Worm (Caenorhabditis elegans) whole organism, L3 larva: ENCODE measurements around the gene T07E3.4.

ENCODE experiments used
- R02D3.7 ChIP-seq: fragments of 150-350 bp; optimal IDR thresholded peaks from 2 replicates; lab custom pipeline; 2014; ENCODE audit warnings: missing biosample characterization, missing genetic modification characterization
- ZK546.5 ChIP-seq: sonication (generic microtip); optimal IDR thresholded peaks from 2 replicates; lab custom pipeline; 2017; ENCODE audit warnings: missing biosample characterization, missing genetic modification characterization
- aly-2 ChIP-seq: fragments of 150-350 bp; optimal IDR thresholded peaks from 2 replicates; lab custom pipeline; 2014; ENCODE audit warnings: missing biosample characterization, missing genetic modification characterization
- ama-1 ChIP-seq: fragments of 150-350 bp; optimal IDR thresholded peaks from 2 replicates; lab custom pipeline; 2018
- ceh-16 ChIP-seq: sonication (generic microtip); optimal IDR thresholded peaks from 2 replicates; lab custom pipeline; 2017; ENCODE audit warnings: missing biosample characterization, missing genetic modification characterization
- ceh-28 ChIP-seq: fragments of 150-350 bp; optimal IDR thresholded peaks from 2 replicates; lab custom pipeline; 2014; ENCODE audit warnings: missing biosample characterization, missing genetic modification reagents, missing genetic modification characterization
- ceh-9 ChIP-seq: sonication (generic microtip); optimal IDR thresholded peaks from 2 replicates; lab custom pipeline; 2018; ENCODE audit warnings: missing biosample characterization, missing genetic modification characterization
- egl-27 ChIP-seq: sonication (generic microtip); optimal IDR thresholded peaks from 4 replicates; lab custom pipeline; 2017; ENCODE audit warnings: missing biosample characterization, missing genetic modification reagents, missing genetic modification characterization
- elt-1 ChIP-seq: fragments of 150-350 bp; optimal IDR thresholded peaks from 2 replicates; lab custom pipeline; 2014; ENCODE audit warnings: missing biosample characterization, missing genetic modification characterization
- elt-2 ChIP-seq: sonication (generic microtip); optimal IDR thresholded peaks from 2 replicates; lab custom pipeline; 2016; ENCODE audit warnings: missing genetic modification reagents, mild to moderate bottlenecking, missing genetic modification characterization, missing compliant biosample characterization
- elt-3 ChIP-seq, 3 experiments: fragments of 150-350 bp in 1 of 3; sonication (generic microtip) in 2 of 3; optimal IDR thresholded peaks; 2 replicates in 2 of 3; 4 replicates in 1 of 3; lab custom pipeline; 2014 to 2017; ENCODE audit warnings: missing biosample characterization in 3 of 3, missing genetic modification characterization in 3 of 3
- eor-1 ChIP-seq, 2 experiments: fragments of 150-350 bp; optimal IDR thresholded peaks; 2 replicates each; lab custom pipeline; 2014 to 2018; ENCODE audit warnings: missing biosample characterization in 2 of 2, missing genetic modification characterization in 2 of 2
- fkh-10 ChIP-seq: sonication (generic microtip); optimal IDR thresholded peaks from 2 replicates; lab custom pipeline; 2017; ENCODE audit warnings: missing biosample characterization, missing genetic modification reagents, missing genetic modification characterization
- fkh-2 ChIP-seq: fragments of 150-350 bp; optimal IDR thresholded peaks from 2 replicates; lab custom pipeline; 2014; ENCODE audit warnings: missing biosample characterization, missing genetic modification reagents, missing genetic modification characterization
- hmg-11 ChIP-seq: sonication (generic microtip); optimal IDR thresholded peaks from 2 replicates; lab custom pipeline; 2016; ENCODE audit warnings: missing genetic modification characterization, missing compliant biosample characterization
- lin-15B ChIP-seq: fragments of 150-350 bp; optimal IDR thresholded peaks from 2 replicates; lab custom pipeline; 2014; ENCODE audit warnings: missing biosample characterization, missing genetic modification characterization
- lsy-12 ChIP-seq: sonication (generic microtip); optimal IDR thresholded peaks from 2 replicates; lab custom pipeline; 2016; ENCODE audit warnings: mild to moderate bottlenecking, missing genetic modification characterization, missing compliant biosample characterization
- mdl-1 ChIP-seq: fragments of 150-350 bp; optimal IDR thresholded peaks from 2 replicates; lab custom pipeline; 2014; ENCODE audit warnings: missing biosample characterization, missing genetic modification characterization
- mml-1 ChIP-seq: fragments of 150-350 bp; sonication (generic microtip); optimal IDR thresholded peaks from 3 replicates; lab custom pipeline; 2014; ENCODE audit warnings: missing biosample characterization, missing genetic modification characterization
- nfya-1 ChIP-seq: sonication (generic microtip); optimal IDR thresholded peaks from 2 replicates; lab custom pipeline; 2017; ENCODE audit warnings: missing genetic modification characterization, mild to moderate bottlenecking, missing compliant biosample characterization, antibody characterized with exemption, moderate library complexity; ENCODE audit not compliant: insufficient read depth
- nhr-11 ChIP-seq: fragments of 150-350 bp; optimal IDR thresholded peaks from 2 replicates; lab custom pipeline; 2014; ENCODE audit warnings: missing biosample characterization, missing genetic modification characterization
- nhr-12 ChIP-seq: fragments of 150-350 bp; optimal IDR thresholded peaks from 2 replicates; lab custom pipeline; 2014; ENCODE audit warnings: missing biosample characterization, missing genetic modification characterization
- nhr-23 ChIP-seq: fragments of 150-350 bp; optimal IDR thresholded peaks from 2 replicates; lab custom pipeline; 2014; ENCODE audit warnings: missing biosample characterization, missing genetic modification reagents, missing genetic modification characterization
- nhr-25 ChIP-seq: sonication (generic microtip); optimal IDR thresholded peaks from 2 replicates; lab custom pipeline; 2017; ENCODE audit warnings: missing biosample characterization, missing genetic modification characterization
- nhr-43 ChIP-seq: sonication (generic microtip); optimal IDR thresholded peaks from 2 replicates; lab custom pipeline; 2016; ENCODE audit warnings: mild to moderate bottlenecking, missing genetic modification characterization, missing compliant biosample characterization; ENCODE audit not compliant: poor library complexity, severe bottlenecking
- nhr-76 ChIP-seq: fragments of 150-350 bp; sonication (generic microtip); optimal IDR thresholded peaks from 5 replicates; lab custom pipeline; 2014; ENCODE audit warnings: missing biosample characterization, missing genetic modification characterization
- nhr-77 ChIP-seq: fragments of 150-350 bp; optimal IDR thresholded peaks from 2 replicates; lab custom pipeline; 2014; ENCODE audit warnings: missing biosample characterization, missing genetic modification characterization
- pha-4 ChIP-seq: fragments of 150-350 bp; optimal IDR thresholded peaks from 2 replicates; lab custom pipeline; 2014; ENCODE audit warnings: missing biosample characterization, missing genetic modification reagents, missing genetic modification characterization
- pqm-1 ChIP-seq: fragments of 150-350 bp; optimal IDR thresholded peaks from 2 replicates; lab custom pipeline; 2017; ENCODE audit warnings: missing biosample characterization, missing genetic modification characterization, inconsistent platforms
- skn-1 ChIP-seq: fragments of 150-350 bp; optimal IDR thresholded peaks from 2 replicates; lab custom pipeline; 2014; ENCODE audit warnings: missing biosample characterization, missing genetic modification characterization
- tbx-2 ChIP-seq: sonication (generic microtip); optimal IDR thresholded peaks from 2 replicates; lab custom pipeline; 2016; ENCODE audit warnings: mild to moderate bottlenecking, missing genetic modification characterization, missing compliant biosample characterization
- unc-39 ChIP-seq: sonication (generic microtip); optimal IDR thresholded peaks from 4 replicates; lab custom pipeline; 2017; ENCODE audit warnings: missing biosample characterization, missing genetic modification characterization
- unc-62 ChIP-seq: fragments of 150-350 bp; sonication (generic microtip); optimal IDR thresholded peaks from 4 replicates; lab custom pipeline; 2014; ENCODE audit warnings: missing biosample characterization, missing genetic modification reagents, missing genetic modification characterization
- zag-1 ChIP-seq: fragments of 150-350 bp; optimal IDR thresholded peaks from 2 replicates; lab custom pipeline; 2014; ENCODE audit warnings: missing biosample characterization, missing genetic modification characterization
- ztf-11 ChIP-seq: fragments of 150-350 bp; optimal IDR thresholded peaks from 2 replicates; lab custom pipeline; 2014; ENCODE audit warnings: missing biosample characterization, missing genetic modification characterization
- ztf-4 ChIP-seq: fragments of 150-350 bp; optimal IDR thresholded peaks from 2 replicates; lab custom pipeline; 2014; ENCODE audit warnings: missing biosample characterization, missing genetic modification characterization

Gene T07E3.4

DNA sequence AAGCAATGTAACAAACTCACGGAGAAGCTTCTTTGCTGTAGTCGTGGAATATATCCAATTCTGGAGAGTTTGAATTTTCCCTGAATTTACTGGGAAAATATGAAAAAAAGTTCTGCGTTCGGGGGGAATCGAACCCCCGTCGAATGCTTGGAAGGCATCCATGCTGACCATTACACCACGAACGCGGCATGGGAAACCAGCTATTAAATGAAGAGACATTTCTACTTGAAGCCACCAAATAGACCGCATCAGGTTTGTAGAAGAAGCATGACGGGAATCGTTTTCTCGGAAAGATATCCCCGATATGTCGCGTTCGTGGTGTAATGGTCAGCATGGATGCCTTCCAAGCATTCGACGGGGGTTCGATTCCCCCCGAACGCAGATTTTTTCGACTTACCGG is 9.3 kb upstream of the T07E3.4 start:
- TF ChIP-seq nfya-1 (tag; lab: Kevin White, UChicago) (peak; percentile 39), unc-39 (tag; lab: Kevin White, UChicago) (no peak), nhr-12 (tag; lab: Kevin White, UChicago) (no peak), hmg-11 (peak; percentile 37), ceh-16 (tag; lab: Kevin White, UChicago) (no peak), pqm-1 (tag; lab: Kevin White, UChicago) (peak; percentile 4), unc-62 (GFP tag; lab: Kevin White, UChicago) (no peak), lin-15B (tag; lab: Kevin White, UChicago) (no peak), elt-2 (tag; lab: Kevin White, UChicago) (peak; percentile 4), nhr-43 (peak; percentile 75), lsy-12 (tag; lab: Kevin White, UChicago) (peak; percentile 66), tbx-2 (tag; lab: Kevin White, UChicago) (peak; percentile 28), pha-4 (tag; lab: Kevin White, UChicago) (peak; percentile 46), nhr-77 (no peak), nhr-23 (tag; lab: Kevin White, UChicago) (peak; percentile 29), egl-27 (tag; lab: Kevin White, UChicago) (no peak), ama-1 (lab: Kevin White, UChicago) (no peak), ztf-11 (no peak), zag-1 (tag; lab: Kevin White, UChicago) (no peak), ZK546.5 (tag; lab: Kevin White, UChicago) (no peak), nhr-25 (tag; lab: Kevin White, UChicago) (peak; percentile 69)
- TF ChIP-seq, all 47 proteins: peak for 10

- TF ChIP-seq pha-4 (tag; lab: Kevin White, UChicago) (peak; percentile 35), nhr-23 (tag; lab: Kevin White, UChicago) (peak; percentile 11), hmg-11 (peak; percentile 21), R02D3.7 (tag; lab: Kevin White, UChicago) (no peak), nfya-1 (tag; lab: Kevin White, UChicago) (peak; percentile 18)
Observed at ce11 chrIII:6888999-6889824, 8.6 kb upstream of the T07E3.4 start, which contains the start of the genes brd-1 and K04C2.2. Gene brd-1 (minus strand): TSS chrIII:6889504. Gene K04C2.2 (plus strand): TSS chrIII:6889774.

- no peak for TF ChIP-seq nhr-23 (tag; lab: Kevin White, UChicago)
- TF ChIP-seq fkh-2 (tag; lab: Kevin White, UChicago), result no peak
- no peak for TF ChIP-seq elt-2 (tag; lab: Kevin White, UChicago)
- TF ChIP-seq eor-1 (tag; optimal IDR thresholded peaks at IDR 0.05; lab: Kevin White, UChicago), result no peak
- no peak for TF ChIP-seq ceh-9 (tag; lab: Kevin White, UChicago)
- no peak for TF ChIP-seq elt-1
- no peak for TF ChIP-seq nhr-11
- TF ChIP-seq mdl-1 (tag; lab: Kevin White, UChicago), result no peak
- TF ChIP-seq skn-1 (tag; lab: Kevin White, UChicago), result no peak
- no peak for TF ChIP-seq ama-1 (lab: Kevin White, UChicago)
- no peak for TF ChIP-seq ztf-4 (tag; lab: Kevin White, UChicago)
- TF ChIP-seq R02D3.7 (tag; lab: Kevin White, UChicago), result no peak
- TF ChIP-seq elt-3 (tag; optimal IDR thresholded peaks at IDR 0.05; lab: Kevin White, UChicago), result no peak
- TF ChIP-seq egl-27 (tag; lab: Kevin White, UChicago), result no peak
Observed at ce11 chrIII:6891560-6891959, 6.3 kb upstream of the T07E3.4 start, which contains the start of gene K04C2.5. Gene K04C2.5 (minus strand): TSS chrIII:6891660.

DNA sequence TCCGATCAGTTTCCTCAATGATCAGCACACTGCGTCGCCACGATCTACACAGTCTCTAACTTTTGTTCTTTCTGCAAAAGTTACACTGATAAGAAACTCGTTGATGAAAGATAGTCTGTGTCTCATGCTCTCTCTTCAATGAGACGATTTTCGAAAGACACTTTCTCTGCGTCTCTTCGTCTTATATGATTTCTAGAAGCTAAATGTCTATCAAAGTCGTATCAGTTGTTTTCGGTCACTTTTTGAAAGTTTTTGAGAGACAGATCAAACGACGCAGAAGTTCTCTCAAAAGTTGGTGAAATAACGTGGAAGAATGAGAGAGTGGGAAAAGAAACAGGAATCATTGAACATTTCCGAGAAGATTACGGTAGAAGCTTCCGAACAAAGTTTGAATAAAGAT is 2.6 kb upstream of the T07E3.4 start:
- peak; percentile 83 for TF ChIP-seq elt-2 (tag; lab: Kevin White, UChicago)
- peak; percentile 84 for TF ChIP-seq nhr-23 (tag; lab: Kevin White, UChicago)
- no peak for TF ChIP-seq ztf-11
- peak; percentile 19 for TF ChIP-seq nhr-76 (tag; lab: Kevin White, UChicago)
- TF ChIP-seq elt-1, result no peak
- no peak for TF ChIP-seq aly-2 (tag; lab: Kevin White, UChicago)
- TF ChIP-seq eor-1 (tag; optimal IDR thresholded peaks at IDR 0.05; lab: Kevin White, UChicago), result no peak
- TF ChIP-seq pqm-1 (tag; lab: Kevin White, UChicago), result peak; percentile 79
- TF ChIP-seq nhr-43, result peak; percentile 64
- TF ChIP-seq ama-1 (lab: Kevin White, UChicago), result peak; percentile 31
- peak; percentile 56 for TF ChIP-seq egl-27 (tag; lab: Kevin White, UChicago)
- TF ChIP-seq lin-15B (tag; lab: Kevin White, UChicago), result peak; percentile 30
- peak; percentile 19 for TF ChIP-seq unc-62 (GFP tag; lab: Kevin White, UChicago)
- TF ChIP-seq mml-1 (tag; lab: Kevin White, UChicago), result peak; percentile 28
- peak; percentile 71 for TF ChIP-seq nfya-1 (tag; lab: Kevin White, UChicago)
- no peak for TF ChIP-seq fkh-10 (GFP tag; lab: Kevin White, UChicago)
- peak; percentile 53 for TF ChIP-seq ceh-28
- no peak for TF ChIP-seq ztf-4 (tag; lab: Kevin White, UChicago)
- peak; percentile 41 to 84 (median 77) for TF ChIP-seq elt-3 (tag; optimal IDR thresholded peaks at IDR 0.05; lab: Kevin White, UChicago)
- TF ChIP-seq nhr-77, result no peak
- peak; percentile 13 for TF ChIP-seq nhr-25 (tag; lab: Kevin White, UChicago)
- TF ChIP-seq R02D3.7 (tag; lab: Kevin White, UChicago), result peak; percentile 57
- TF ChIP-seq, all 47 proteins: peak for 15
